Fruit fly (Drosophila melanogaster) Kc167 (cell line): ENCODE data around the gene T48.

ENCODE experiments used
- Myc ChIP-seq: fragments of >200 bp; optimal IDR thresholded peaks from 2 replicates; lab custom pipeline; 2017; ENCODE audit warnings: missing external identifiers
- Sin3A ChIP-seq: fragments of >200 bp; optimal IDR thresholded peaks from 2 replicates; lab custom pipeline; 2018; ENCODE audit warnings: missing external identifiers
- h ChIP-seq: fragments of >200 bp; optimal IDR thresholded peaks from 3 replicates; lab custom pipeline; 2018; ENCODE audit warnings: missing external identifiers
- insv ChIP-seq: fragments of >200 bp; optimal IDR thresholded peaks from 3 replicates; lab custom pipeline; 2018; ENCODE audit warnings: missing external identifiers
- psq ChIP-seq: fragments of >200 bp; optimal IDR thresholded peaks from 2 replicates; lab custom pipeline; 2017; ENCODE audit warnings: missing external identifiers
- ttk ChIP-seq: sonication (Bioruptor generic); optimal IDR thresholded peaks from 2 replicates; lab custom pipeline; 2017; ENCODE audit warnings: missing external identifiers

- TF ChIP-seq Myc (lab: Kevin White, UChicago): no peak
- no peak for TF ChIP-seq h (lab: Kevin White, UChicago)
- no peak for TF ChIP-seq ttk (lab: Kevin White, UChicago)
- TF ChIP-seq psq (lab: Kevin White, UChicago): no peak
- no peak for TF ChIP-seq Sin3A (lab: Kevin White, UChicago)
- no peak for TF ChIP-seq insv
Observed at dm6 chr3R:26862848-26863448, 18.6 kb upstream of the T48 start, which contains the start of the genes Lerp and IntS12.
